Fruit fly (Drosophila melanogaster) whole organism, prepupa: ENCODE results near the gene Sulf1.

Experiments
- Blimp-1 ChIP-seq: fragments of 200-800 bp; sonication (Bioruptor generic); optimal IDR thresholded peaks from 3 replicates; lab custom pipeline; 2017; ENCODE audit warnings: missing biosample characterization, missing genetic modification characterization, mild to moderate bottlenecking, moderate library complexity, missing genetic modification reagents
- CG10669 ChIP-seq: fragments of 200-800 bp; sonication (Bioruptor generic); optimal IDR thresholded peaks from 3 replicates; lab custom pipeline; 2018; ENCODE audit warnings: missing biosample characterization, mild to moderate bottlenecking, missing genetic modification characterization, moderate library complexity
- CG11762 ChIP-seq: fragments of 200-800 bp; sonication (Bioruptor generic); optimal IDR thresholded peaks from 3 replicates; lab custom pipeline; 2016; ENCODE audit warnings: missing biosample characterization, missing genetic modification characterization; ENCODE audit not compliant: insufficient read depth
- CG11902 ChIP-seq: fragments of 200-800 bp; sonication (Bioruptor generic); optimal IDR thresholded peaks from 3 replicates; lab custom pipeline; 2016; ENCODE audit warnings: missing biosample characterization, missing genetic modification characterization
- CG15336 ChIP-seq: fragments of 200-800 bp; sonication (Bioruptor generic); IDR thresholded peaks from 2 replicates; pipeline ENCODE4 v1.3.6; 2022; ENCODE audit warnings: missing biosample characterization, missing genetic modification characterization
- CG1621 ChIP-seq: fragments of 200-800 bp; sonication (Bioruptor generic); optimal IDR thresholded peaks from 3 replicates; lab custom pipeline; 2018; ENCODE audit warnings: missing biosample characterization, mild to moderate bottlenecking, missing genetic modification characterization
- CG16779 ChIP-seq: fragments of 200-800 bp; sonication (Bioruptor generic); optimal IDR thresholded peaks from 3 replicates; lab custom pipeline; 2017; ENCODE audit warnings: missing biosample characterization, mild to moderate bottlenecking, missing genetic modification characterization
- CG3032 ChIP-seq: fragments of 200-800 bp; optimal IDR thresholded peaks from 2 replicates; lab custom pipeline; 2019; ENCODE audit warnings: missing biosample characterization, mild to moderate bottlenecking, missing genetic modification characterization, moderate library complexity
- CG31627 ChIP-seq: fragments of 200-800 bp; sonication (Bioruptor generic); optimal IDR thresholded peaks from 3 replicates; lab custom pipeline; 2016; ENCODE audit warnings: missing biosample characterization, missing genetic modification characterization
- CG32006 ChIP-seq: fragments of 200-800 bp; sonication (Bioruptor generic); optimal IDR thresholded peaks from 3 replicates; lab custom pipeline; 2017; ENCODE audit warnings: missing biosample characterization, mild to moderate bottlenecking, missing genetic modification characterization
- CG3919 ChIP-seq: fragments of 200-800 bp; sonication (Bioruptor generic); optimal IDR thresholded peaks from 3 replicates; lab custom pipeline; 2016; ENCODE audit warnings: missing biosample characterization, missing genetic modification characterization
- CG4318 ChIP-seq: fragments of 200-800 bp; sonication (Bioruptor generic); optimal IDR thresholded peaks from 3 replicates; lab custom pipeline; 2017; ENCODE audit warnings: missing biosample characterization, mild to moderate bottlenecking, missing genetic modification characterization
- CG6163 ChIP-seq: fragments of 200-800 bp; sonication (Bioruptor generic); IDR thresholded peaks from 3 replicates; pipeline ENCODE4 v1.3.6; 2022; ENCODE audit warnings: missing biosample characterization, missing genetic modification characterization
- CG6792 ChIP-seq: fragments of 200-800 bp; sonication (Bioruptor generic); optimal IDR thresholded peaks from 3 replicates; lab custom pipeline; 2016; ENCODE audit warnings: missing biosample characterization, missing genetic modification characterization
- CG6808 ChIP-seq: fragments of 200-800 bp; sonication (Bioruptor generic); optimal IDR thresholded peaks from 3 replicates; lab custom pipeline; 2017; ENCODE audit warnings: missing biosample characterization, missing genetic modification characterization, mild to moderate bottlenecking, moderate library complexity, missing genetic modification reagents
- CG6854 ChIP-seq: fragments of 200-800 bp; sonication (Bioruptor generic); optimal IDR thresholded peaks from 2 replicates; lab custom pipeline; 2017; ENCODE audit warnings: missing biosample characterization, mild to moderate bottlenecking, missing genetic modification characterization
- CG7368 ChIP-seq: fragments of 200-800 bp; sonication (Bioruptor generic); optimal IDR thresholded peaks from 3 replicates; lab custom pipeline; 2016; ENCODE audit warnings: missing biosample characterization, missing genetic modification characterization
- CG8119 ChIP-seq: fragments of 200-800 bp; sonication (Bioruptor generic); IDR thresholded peaks from 3 replicates; pipeline ENCODE4 v1.3.6; 2022; ENCODE audit warnings: missing biosample characterization, missing genetic modification characterization
- CG8632 ChIP-seq: fragments of 200-800 bp; sonication (Bioruptor generic); optimal IDR thresholded peaks from 3 replicates; lab custom pipeline; 2016; ENCODE audit warnings: missing biosample characterization, missing genetic modification characterization
- CG9139 ChIP-seq: fragments of 200-800 bp; sonication (Bioruptor generic); optimal IDR thresholded peaks from 3 replicates; lab custom pipeline; 2017; ENCODE audit warnings: missing biosample characterization, mild to moderate bottlenecking, missing genetic modification characterization
- Eip93F ChIP-seq: fragments of 200-800 bp; sonication (Bioruptor generic); optimal IDR thresholded peaks from 2 replicates; lab custom pipeline; 2016; ENCODE audit warnings: missing biosample characterization, mild to moderate bottlenecking, missing genetic modification characterization
- Ets21C ChIP-seq: fragments of 200-800 bp; sonication (Bioruptor generic); optimal IDR thresholded peaks from 3 replicates; lab custom pipeline; 2016; ENCODE audit warnings: missing biosample characterization, missing genetic modification characterization
- Ets96B ChIP-seq: fragments of 200-800 bp; optimal IDR thresholded peaks from 2 replicates; lab custom pipeline; 2019; ENCODE audit warnings: missing biosample characterization, mild to moderate bottlenecking, missing genetic modification characterization, moderate library complexity
- Gug ChIP-seq: fragments of 200-800 bp; sonication (Bioruptor generic); IDR thresholded peaks from 2 replicates; pipeline ENCODE4 v1.3.6; 2022; ENCODE audit warnings: missing biosample characterization, missing genetic modification characterization
- Hr38 ChIP-seq: sonication (Bioruptor generic); optimal IDR thresholded peaks from 2 replicates; lab custom pipeline; 2016; ENCODE audit warnings: missing biosample characterization, missing genetic modification characterization
- Hr39 ChIP-seq: fragments of 200-800 bp; sonication (Bioruptor generic); optimal IDR thresholded peaks from 2 replicates; lab custom pipeline; 2016; ENCODE audit warnings: missing biosample characterization, missing genetic modification characterization
- Hr4 ChIP-seq: fragments of 200-800 bp; sonication (Bioruptor generic); optimal IDR thresholded peaks from 3 replicates; lab custom pipeline; 2016; ENCODE audit warnings: missing biosample characterization, missing genetic modification characterization
- Lpt ChIP-seq: fragments of 200-800 bp; sonication (Bioruptor generic); optimal IDR thresholded peaks from 3 replicates; lab custom pipeline; 2016; ENCODE audit warnings: missing biosample characterization, missing genetic modification characterization
- Met ChIP-seq: fragments of 200-800 bp; sonication (Bioruptor generic); optimal IDR thresholded peaks from 3 replicates; lab custom pipeline; 2016; ENCODE audit warnings: missing biosample characterization, missing genetic modification characterization
- OdsH ChIP-seq: fragments of 200-800 bp; sonication (Bioruptor generic); optimal IDR thresholded peaks from 3 replicates; lab custom pipeline; 2016; ENCODE audit warnings: missing biosample characterization, missing genetic modification characterization
- Smox ChIP-seq: fragments of 200-800 bp; sonication (Bioruptor generic); optimal IDR thresholded peaks from 3 replicates; lab custom pipeline; 2016; ENCODE audit warnings: missing biosample characterization, missing genetic modification characterization
- Sox14 ChIP-seq: fragments of 200-800 bp; sonication (Bioruptor generic); optimal IDR thresholded peaks from 3 replicates; lab custom pipeline; 2016; ENCODE audit warnings: missing biosample characterization, missing genetic modification characterization
- Sox15 ChIP-seq: fragments of 200-800 bp; sonication (Bioruptor generic); optimal IDR thresholded peaks from 3 replicates; lab custom pipeline; 2016; ENCODE audit warnings: missing biosample characterization, missing genetic modification characterization
- acj6 ChIP-seq: fragments of 200-800 bp; sonication (Bioruptor generic); optimal IDR thresholded peaks from 3 replicates; lab custom pipeline; 2016; ENCODE audit warnings: missing biosample characterization, missing genetic modification characterization
- cyc ChIP-seq: fragments of 200-800 bp; sonication (Bioruptor generic); optimal IDR thresholded peaks from 3 replicates; lab custom pipeline; 2016; ENCODE audit warnings: missing biosample characterization, missing genetic modification characterization
- dac ChIP-seq: fragments of 200-800 bp; sonication (Bioruptor generic); optimal IDR thresholded peaks from 2 replicates; lab custom pipeline; 2017; ENCODE audit warnings: missing biosample characterization, mild to moderate bottlenecking, missing genetic modification characterization
- net ChIP-seq: fragments of 200-800 bp; sonication (Bioruptor generic); optimal IDR thresholded peaks from 3 replicates; lab custom pipeline; 2016; ENCODE audit warnings: missing biosample characterization, missing genetic modification characterization
- pdm3 ChIP-seq: fragments of 200-800 bp; sonication (Bioruptor generic); optimal IDR thresholded peaks from 3 replicates; lab custom pipeline; 2016; ENCODE audit warnings: missing biosample characterization, missing genetic modification characterization
- salr ChIP-seq, 2 experiments: fragments of 200-800 bp; sonication (Bioruptor generic); optimal IDR thresholded peaks; 3 replicates each; lab custom pipeline; 2016 to 2018; ENCODE audit warnings: missing biosample characterization in 2 of 2, missing genetic modification characterization in 2 of 2, mild to moderate bottlenecking in 1 of 2
- spab ChIP-seq: fragments of 200-800 bp; sonication (Bioruptor generic); optimal IDR thresholded peaks from 2 replicates; lab custom pipeline; 2017; ENCODE audit warnings: missing biosample characterization, mild to moderate bottlenecking, missing genetic modification characterization, missing genetic modification reagents
- ss ChIP-seq, 2 experiments: fragments of 200-800 bp; sonication (Bioruptor generic); optimal IDR thresholded peaks; 2 replicates in 1 of 2; 3 replicates in 1 of 2; lab custom pipeline; 2017 to 2018; ENCODE audit warnings: mild to moderate bottlenecking in 2 of 2, missing biosample characterization in 2 of 2, missing genetic modification characterization in 2 of 2, moderate library complexity in 1 of 2
- svp ChIP-seq: fragments of 200-800 bp; sonication (Bioruptor generic); peaks from one replicate; lab custom pipeline; 2016; ENCODE audit warnings: missing biosample characterization, missing genetic modification characterization
- topi ChIP-seq: fragments of 200-800 bp; sonication (Bioruptor generic); optimal IDR thresholded peaks from 3 replicates; lab custom pipeline; 2016; ENCODE audit warnings: missing biosample characterization, missing genetic modification characterization
- vri ChIP-seq: fragments of 200-800 bp; sonication (Bioruptor generic); optimal IDR thresholded peaks from 3 replicates; lab custom pipeline; 2016; ENCODE audit warnings: missing biosample characterization, mild to moderate bottlenecking, missing genetic modification characterization

Sulf1 gene

DNA sequence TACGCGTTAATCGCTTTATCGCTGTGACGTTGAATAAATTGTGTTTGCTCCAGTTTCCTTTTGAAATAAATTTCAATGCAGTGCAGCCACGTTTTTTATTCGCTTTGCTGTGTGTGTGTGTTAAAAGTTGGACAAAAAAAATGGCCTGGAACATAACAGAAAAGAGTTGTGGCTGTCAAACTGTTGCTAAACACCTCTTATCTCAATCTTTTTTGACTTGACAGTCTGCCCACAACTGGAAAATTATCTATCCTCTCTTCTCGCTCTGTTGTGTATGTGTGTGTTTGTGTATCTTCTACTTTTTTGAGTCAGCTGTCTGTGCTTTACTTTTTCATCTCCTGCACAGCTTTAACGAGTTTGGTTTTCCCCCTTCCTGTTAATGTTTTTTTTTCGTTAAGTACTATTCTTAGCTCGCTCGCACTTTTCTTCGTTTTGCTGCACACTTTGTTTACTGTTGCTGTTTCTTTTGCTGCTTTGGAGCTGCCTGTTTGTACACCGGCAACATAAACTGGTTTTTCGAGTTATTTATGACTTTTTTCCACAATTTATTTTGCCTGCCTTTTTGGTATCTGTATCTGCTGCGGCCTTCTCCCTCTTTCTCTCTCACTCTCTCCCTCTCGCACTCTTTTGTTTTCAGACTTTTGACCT lies 58.2 kb downstream of the Sulf1 start (continued):
- no peak for TF ChIP-seq CG11762 (GFP tag; lab: Kevin White, UChicago)
- TF ChIP-seq topi (GFP tag; lab: Kevin White, UChicago), result no peak
- no peak for TF ChIP-seq CG32006
- no peak for TF ChIP-seq acj6 (GFP tag; lab: Kevin White, UChicago)
- TF ChIP-seq spab (GFP tag; lab: Kevin White, UChicago), result peak; percentile 24
- TF ChIP-seq CG15336 (GFP tag; lab: Robert Waterston, UW), result no peak; the same call in 1 of the 2 replicates
- no peak for TF ChIP-seq Gug (GFP tag; lab: Robert Waterston, UW)
- peak; percentile 40 for TF ChIP-seq CG6808 (GFP tag; lab: Kevin White, UChicago)
- peak; percentile 31 to 69 for TF ChIP-seq ss (GFP tag; optimal IDR thresholded peaks at IDR 0.05; lab: Kevin White, UChicago)
- no peak for TF ChIP-seq CG11902
- no peak for TF ChIP-seq net (GFP tag; lab: Kevin White, UChicago)
- TF ChIP-seq CG6854 (GFP tag; lab: Kevin White, UChicago), result peak; percentile 43
- TF ChIP-seq Sox14 (GFP tag; lab: Kevin White, UChicago), result peak; percentile 8
- TF ChIP-seq CG1621 (tag; lab: Kevin White, UChicago), result peak; percentile 28
- TF ChIP-seq Ets21C (GFP tag; lab: Kevin White, UChicago), result no peak
- TF ChIP-seq Ets96B (tag; lab: Kevin White, UChicago), result peak; percentile 6
- no peak for TF ChIP-seq Hr38 (GFP tag; lab: Kevin White, UChicago)
- peak; percentile 5 for TF ChIP-seq CG16779 (tag; lab: Kevin White, UChicago)
- TF ChIP-seq, all 60 proteins: peak for 19

DNA sequence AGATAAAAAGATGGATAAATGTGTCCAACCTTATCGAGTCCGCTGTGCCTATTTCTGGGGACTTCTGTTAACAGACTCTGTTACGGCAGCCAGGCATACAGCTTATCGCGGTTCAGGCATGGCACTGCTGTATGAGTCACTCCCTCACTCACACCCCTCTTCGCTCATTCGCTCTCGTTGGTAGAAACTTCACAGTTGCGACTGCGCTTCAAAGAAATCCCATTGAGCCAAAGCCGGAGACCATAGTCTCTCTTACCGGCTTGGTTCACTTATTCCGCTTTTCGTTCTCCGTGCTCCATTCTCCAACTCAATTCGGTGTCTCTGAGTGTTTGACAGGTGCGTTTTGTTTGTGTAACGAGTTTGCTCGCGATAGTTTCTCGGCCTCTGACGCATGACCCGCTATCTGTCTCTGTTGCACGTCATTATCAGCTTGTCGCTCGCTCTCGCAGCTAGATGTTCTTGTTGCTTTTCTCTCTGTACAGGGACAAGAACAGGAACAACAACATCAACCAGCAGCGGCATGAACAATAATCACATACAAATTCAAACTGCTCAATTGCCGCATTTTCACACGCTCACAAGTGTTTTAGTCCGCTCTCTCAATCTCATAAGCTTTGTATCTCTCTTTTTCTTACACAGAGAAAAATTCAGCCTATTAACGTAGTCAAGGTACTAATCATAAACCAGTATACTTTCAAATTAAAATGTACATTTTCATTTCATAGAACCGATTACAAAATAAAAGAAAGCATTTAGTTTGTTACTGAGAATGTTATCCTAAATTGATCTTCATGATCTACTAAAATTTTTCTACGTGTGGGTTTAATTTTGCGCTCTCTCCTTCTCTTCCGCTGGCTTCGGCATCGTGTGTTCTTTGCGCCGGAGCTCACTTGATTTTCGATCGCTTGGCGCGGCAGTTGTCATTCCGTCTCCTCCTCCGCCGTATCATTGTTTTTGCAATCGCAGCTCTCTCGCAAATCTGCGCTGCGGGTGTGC lies 59.1 kb downstream of the Sulf1 start:
- peak; percentile 100 for TF ChIP-seq acj6 (GFP tag; lab: Kevin White, UChicago)
- peak; percentile 99 for TF ChIP-seq CG10669 (GFP tag; lab: Kevin White, UChicago)
- peak; percentile 98 for TF ChIP-seq CG1621 (tag; lab: Kevin White, UChicago)
- TF ChIP-seq CG3919 (GFP tag; lab: Kevin White, UChicago), result peak; percentile 99
- TF ChIP-seq Sox15 (GFP tag; lab: Kevin White, UChicago), result peak; percentile 99
- TF ChIP-seq CG11762 (GFP tag; lab: Kevin White, UChicago), result peak; percentile 99
- peak; percentile 99 for TF ChIP-seq CG32006
- TF ChIP-seq CG16779 (tag; lab: Kevin White, UChicago), result peak; percentile 99
- peak; percentile 99 for TF ChIP-seq Lpt (GFP tag; lab: Kevin White, UChicago)
- TF ChIP-seq Smox, result peak; percentile 100
- TF ChIP-seq Hr4 (GFP tag; lab: Kevin White, UChicago), result peak; percentile 99
- TF ChIP-seq CG8119 (GFP tag; lab: Robert Waterston, UW), result peak; percentile 100
- peak; percentile 100 for TF ChIP-seq pdm3
- TF ChIP-seq Hr39, result peak; percentile 100
- peak; percentile 97 for TF ChIP-seq Blimp-1
- TF ChIP-seq OdsH (GFP tag; lab: Kevin White, UChicago), result peak; percentile 100
- TF ChIP-seq CG6854 (GFP tag; lab: Kevin White, UChicago), result peak; percentile 98
- TF ChIP-seq CG3032, result peak; percentile 99
- TF ChIP-seq CG31627 (GFP tag; lab: Kevin White, UChicago), result peak; percentile 100
- peak; percentile 99 for TF ChIP-seq CG9139 (GFP tag; lab: Kevin White, UChicago)
- peak; percentile 99 for TF ChIP-seq vri (GFP tag; lab: Kevin White, UChicago)
- TF ChIP-seq dac, result peak; percentile 92
- TF ChIP-seq svp, result peak; percentile 100
- peak; percentile 99 for TF ChIP-seq CG11902
- TF ChIP-seq CG6792, result peak; percentile 100
- peak; percentile 97 for TF ChIP-seq Eip93F
- TF ChIP-seq cyc (GFP tag; lab: Kevin White, UChicago), result peak; percentile 99
- TF ChIP-seq Met (GFP tag; lab: Kevin White, UChicago), result peak; percentile 100
- TF ChIP-seq CG6163, result peak; percentile 100
- TF ChIP-seq CG7368 (GFP tag; lab: Kevin White, UChicago), result peak; percentile 99
- TF ChIP-seq salr (GFP tag; optimal IDR thresholded peaks at IDR 0.05; lab: Kevin White, UChicago), result peak; percentile 98 to 100
- peak; percentile 100 for TF ChIP-seq CG8632 (GFP tag; lab: Kevin White, UChicago)
- peak; percentile 99 for TF ChIP-seq ss (GFP tag; optimal IDR thresholded peaks at IDR 0.05; lab: Kevin White, UChicago)
- peak; percentile 100 for TF ChIP-seq Sox14 (GFP tag; lab: Kevin White, UChicago)
- peak; percentile 97 for TF ChIP-seq CG4318 (GFP tag; lab: Kevin White, UChicago)
- peak; percentile 99 for TF ChIP-seq Gug (GFP tag; lab: Robert Waterston, UW)
